Worm (Caenorhabditis elegans): Measurements from ENCODE around the gene F38B2.3.

Gene F38B2.3

DNA sequence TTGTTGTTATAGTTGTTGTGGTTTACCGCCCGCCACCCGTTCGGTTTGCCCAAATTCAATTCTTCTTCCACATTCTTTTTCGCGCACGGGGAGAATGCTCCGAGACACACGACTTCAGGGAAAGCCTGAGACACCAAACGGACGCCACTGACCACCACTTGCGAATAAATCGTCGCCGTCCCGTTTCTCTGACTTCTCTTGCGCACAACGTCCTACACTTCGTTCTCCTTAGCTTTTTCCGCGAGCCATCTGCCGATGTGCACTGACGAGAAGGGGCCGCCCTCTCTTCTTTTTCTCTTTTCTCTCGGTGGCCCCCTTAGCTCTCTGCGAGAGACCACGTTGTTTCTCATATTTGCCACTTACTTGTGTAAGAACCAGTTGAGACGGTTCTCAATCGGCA lies 29.1 kb downstream of the F38B2.3 start, which contains the start of gene C03A3.1 (continued):
- TF ChIP-seq pha-4 (tag; optimal IDR thresholded peaks at IDR 0.05) (no peak), rnt-1 (tag; optimal IDR thresholded peaks at IDR 0.05) (peak; percentile 49), pros-1 (tag; optimal IDR thresholded peaks at IDR 0.05) (no peak), hlh-13 (GFP tag; optimal IDR thresholded peaks at IDR 0.05) (no peak), nfya-1 (tag; optimal IDR thresholded peaks at IDR 0.05) (no peak), pha-2 (tag; optimal IDR thresholded peaks at IDR 0.05) (no peak), lim-6 (tag; optimal IDR thresholded peaks at IDR 0.05) (no peak), ztf-16 (tag; optimal IDR thresholded peaks at IDR 0.05) (no peak), unc-86 (tag; optimal IDR thresholded peaks at IDR 0.05) (no peak), ceh-9 (tag; optimal IDR thresholded peaks at IDR 0.05) (no peak), F13H6.1 (tag; optimal IDR thresholded peaks at IDR 0.05) (peak; percentile 12), ceh-34 (tag; optimal IDR thresholded peaks at IDR 0.05) (peak; percentile 77), ceh-45 (GFP tag; IDR thresholded peaks at IDR 0.05) (no peak), tbx-2 (tag; optimal IDR thresholded peaks at IDR 0.05) (peak; percentile 49), dmd-4 (tag; optimal IDR thresholded peaks at IDR 0.05; ENCODE audit: borderline replicate concordance) (no peak)

DNA sequence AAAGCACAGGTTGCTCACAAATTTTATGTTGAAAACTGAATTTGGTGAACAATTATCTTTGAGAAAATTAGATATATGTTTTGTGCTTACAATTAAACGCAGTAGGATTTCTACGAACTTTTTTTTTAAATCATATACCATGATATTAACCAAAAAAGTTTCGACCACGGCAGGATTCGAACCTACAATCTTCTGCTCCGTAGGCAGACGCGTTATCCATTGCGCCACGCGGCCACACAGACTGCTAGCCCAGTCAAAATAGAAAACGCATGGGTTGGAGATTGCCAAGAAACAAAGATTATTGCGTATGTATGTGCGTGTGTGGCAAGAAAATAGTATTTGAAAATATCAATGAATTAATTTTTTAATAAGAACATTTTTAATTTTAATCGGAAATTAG lies 33.7 kb downstream of the F38B2.3 start:
- TF ChIP-seq pha-4 (tag; optimal IDR thresholded peaks at IDR 0.05) (no peak), pqm-1 (tag; optimal IDR thresholded peaks at IDR 0.05) (no peak), ceh-14 (tag; optimal IDR thresholded peaks at IDR 0.05) (peak; percentile 72), hlh-6 (tag; optimal IDR thresholded peaks at IDR 0.05) (peak; percentile 31), ceh-2 (tag; optimal IDR thresholded peaks at IDR 0.05) (peak; percentile 50), T23F11.4 (GFP tag; optimal IDR thresholded peaks at IDR 0.05) (peak; percentile 44), che-1 (tag; optimal IDR thresholded peaks at IDR 0.05) (peak; percentile 57), fax-1 (tag; optimal IDR thresholded peaks at IDR 0.05) (peak; percentile 42), tbx-2 (tag; optimal IDR thresholded peaks at IDR 0.05) (peak; percentile 34), ceh-19 (GFP tag; optimal IDR thresholded peaks at IDR 0.05) (peak; percentile 76), ceh-48 (tag; optimal IDR thresholded peaks at IDR 0.05) (no peak), unc-42 (tag; optimal IDR thresholded peaks at IDR 0.05) (no peak), ceh-34 (tag; optimal IDR thresholded peaks at IDR 0.05) (peak; percentile 38), pag-3 (tag; optimal IDR thresholded peaks at IDR 0.05; ENCODE audit: borderline replicate concordance) (no peak), sox-2 (GFP tag; IDR thresholded peaks at IDR 0.05) (no peak; the same call in 1 of the 2 replicates), npax-4 (tag; optimal IDR thresholded peaks at IDR 0.05) (no peak), nhr-11 (tag; optimal IDR thresholded peaks at IDR 0.05) (no peak), ets-4 (tag; optimal IDR thresholded peaks at IDR 0.05) (peak; percentile 30), pat-9 (tag; optimal IDR thresholded peaks at IDR 0.05) (peak; percentile 66), rnt-1 (tag; optimal IDR thresholded peaks at IDR 0.05) (peak; percentile 31), pax-1 (tag; optimal IDR thresholded peaks at IDR 0.05) (no peak), elt-4 (tag; optimal IDR thresholded peaks at IDR 0.05) (no peak), hlh-13 (GFP tag; optimal IDR thresholded peaks at IDR 0.05) (peak; percentile 24), F13H6.1 (tag; optimal IDR thresholded peaks at IDR 0.05) (peak; percentile 23), hlh-15 (tag; optimal IDR thresholded peaks at IDR 0.05) (peak; percentile 55), eyg-1 (tag; optimal IDR thresholded peaks at IDR 0.05) (no peak), lim-6 (tag; optimal IDR thresholded peaks at IDR 0.05) (no peak), pros-1 (tag; optimal IDR thresholded peaks at IDR 0.05) (no peak), hlh-30 (tag; optimal IDR thresholded peaks at IDR 0.05; ENCODE audit: insufficient read depth) (no peak), tbx-7 (tag; optimal IDR thresholded peaks at IDR 0.05) (no peak), ref-2 (tag; optimal IDR thresholded peaks at IDR 0.05) (peak; percentile 75), unc-3 (GFP tag; conservative IDR thresholded peaks at IDR 0.05) (peak; percentile 70; the same call in 1 of the 2 replicates), unc-3 (tag; optimal IDR thresholded peaks at IDR 0.05) (peak; percentile 24), ttx-3 (tag; optimal IDR thresholded peaks at IDR 0.05) (peak; percentile 55), ama-1 (optimal IDR thresholded peaks at IDR 0.05) (no peak), Y22D7AL.16 (tag; optimal IDR thresholded peaks at IDR 0.05) (no peak), sdc-2 (tag; optimal IDR thresholded peaks at IDR 0.05) (peak; percentile 61), ahr-1 (tag; optimal IDR thresholded peaks at IDR 0.05) (no peak), ztf-16 (tag; optimal IDR thresholded peaks at IDR 0.05) (peak; percentile 51), mec-3 (tag; optimal IDR thresholded peaks at IDR 0.05; ENCODE audit: borderline replicate concordance) (no peak), dve-1 (tag; optimal IDR thresholded peaks at IDR 0.05) (no peak), ceh-24 (tag; optimal IDR thresholded peaks at IDR 0.05) (peak; percentile 5), ceh-6 (GFP tag; optimal IDR thresholded peaks at IDR 0.05) (peak; percentile 68), zip-5 (tag; optimal IDR thresholded peaks at IDR 0.05) (peak; percentile 25), nhr-232 (tag; optimal IDR thresholded peaks at IDR 0.05) (peak; percentile 13)

Measured in whole organism, late embryonic.